Worm (Caenorhabditis elegans): ENCODE measurements around the gene F58F12.4.

- no peak for TF ChIP-seq C38D4.7 (GFP tag; optimal IDR thresholded peaks at IDR 0.05)
- no peak for TF ChIP-seq nhr-11 (tag; optimal IDR thresholded peaks at IDR 0.05)
- TF ChIP-seq elt-4 (tag; optimal IDR thresholded peaks at IDR 0.05) = no peak
Measured at ce11 chrII:6341076-6341475, 45.5 kb upstream of the F58F12.4 start.

Data from whole organism, late embryonic.